Worm (Caenorhabditis elegans) whole organism, L1 larva: ENCODE measurements around the gene T16A1.5.
"Not testable (repeated sequence)": the region's sequence is repeated elsewhere in the genome, so short reads cannot be mapped to it uniquely, and the experiment has no call there.

Source experiments
- C04F5.9 ChIP-seq: sonication (generic microtip); optimal IDR thresholded peaks from 2 replicates; lab custom pipeline; 2016; ENCODE audit warnings: missing genetic modification characterization, missing compliant biosample characterization
- aha-1 ChIP-seq: fragments of 150-350 bp; optimal IDR thresholded peaks from 2 replicates; lab custom pipeline; 2014; ENCODE audit warnings: missing biosample characterization, missing genetic modification characterization
- alr-1 ChIP-seq: fragments of 200-800 bp; sonication (Bioruptor generic); optimal IDR thresholded peaks from 2 replicates; lab custom pipeline; 2018; ENCODE audit warnings: borderline replicate concordance, mild to moderate bottlenecking, missing genetic modification characterization, missing compliant biosample characterization
- ama-1 ChIP-seq: fragments of 150-350 bp; optimal IDR thresholded peaks from 2 replicates; lab custom pipeline; 2014
- blmp-1 ChIP-seq: fragments of 150-350 bp; optimal IDR thresholded peaks from 2 replicates; lab custom pipeline; 2014; ENCODE audit warnings: missing biosample characterization, missing genetic modification characterization
- ceh-8 ChIP-seq: fragments of 200-800 bp; sonication (Bioruptor generic); optimal IDR thresholded peaks from 2 replicates; lab custom pipeline; 2018; ENCODE audit warnings: mild to moderate bottlenecking, missing genetic modification characterization, moderate library complexity, missing compliant biosample characterization
- ceh-88 ChIP-seq: fragments of 200-800 bp; sonication (Bioruptor generic); IDR thresholded peaks from 2 replicates; pipeline ENCODE4 v1.3.6; 2022; ENCODE audit warnings: missing genetic modification characterization, missing compliant biosample characterization
- dpl-1 ChIP-seq, 3 experiments: fragments of 150-350 bp in 2 of 3; sonication (generic microtip) in 1 of 3; optimal IDR thresholded peaks; 2 replicates each; lab custom pipeline; 2014 to 2017; ENCODE audit warnings: missing biosample characterization in 3 of 3, missing genetic modification characterization in 3 of 3, missing genetic modification reagents in 3 of 3
- efl-1 ChIP-seq, 4 experiments: fragments of 150-350 bp; optimal IDR thresholded peaks in 3 of 4; peaks in 1 of 4; 1 replicate in 1 of 4; 2 replicates in 3 of 4; lab custom pipeline; 2014; ENCODE audit warnings: missing biosample characterization in 2 of 4, missing genetic modification characterization in 2 of 4, missing genetic modification reagents in 2 of 4
- ets-5 ChIP-seq: fragments of 200-800 bp; sonication (Bioruptor generic); IDR thresholded peaks from 2 replicates; pipeline ENCODE4 v1.3.6; 2022; ENCODE audit warnings: missing genetic modification characterization, missing compliant biosample characterization
- fkh-10 ChIP-seq: sonication (generic microtip); optimal IDR thresholded peaks from 2 replicates; lab custom pipeline; 2017; ENCODE audit warnings: missing biosample characterization, missing genetic modification reagents, missing genetic modification characterization
- fkh-8 ChIP-seq: sonication (generic microtip); optimal IDR thresholded peaks from 2 replicates; lab custom pipeline; 2016; ENCODE audit warnings: mild to moderate bottlenecking, missing genetic modification characterization, missing compliant biosample characterization
- grh-1 ChIP-seq: fragments of 200-800 bp; sonication (Bioruptor generic); IDR thresholded peaks from 2 replicates; pipeline ENCODE4 v1.3.6; 2022; ENCODE audit warnings: missing genetic modification reagents, missing genetic modification characterization, missing compliant biosample characterization
- hlh-17 ChIP-seq: fragments of 200-800 bp; sonication (Bioruptor generic); optimal IDR thresholded peaks from 2 replicates; lab custom pipeline; 2018; ENCODE audit warnings: missing genetic modification characterization, mild to moderate bottlenecking, missing compliant biosample characterization, moderate library complexity, borderline replicate concordance
- lin-35 ChIP-seq, 2 experiments: fragments of 150-350 bp; optimal IDR thresholded peaks; 2 replicates each; lab custom pipeline; 2014; ENCODE audit warnings: missing biosample characterization in 2 of 2, missing genetic modification characterization in 2 of 2, missing genetic modification reagents in 2 of 2
- lsy-2 ChIP-seq, 2 experiments: fragments of 150-350 bp; optimal IDR thresholded peaks; 2 replicates each; lab custom pipeline; 2014; ENCODE audit warnings: missing biosample characterization in 2 of 2, missing genetic modification characterization in 2 of 2
- mep-1 ChIP-seq: fragments of 150-350 bp; optimal IDR thresholded peaks from 2 replicates; lab custom pipeline; 2014; ENCODE audit warnings: missing biosample characterization, missing genetic modification characterization
- nhr-11 ChIP-seq: fragments of 150-350 bp; optimal IDR thresholded peaks from 2 replicates; lab custom pipeline; 2014; ENCODE audit warnings: missing biosample characterization, missing genetic modification characterization
- nhr-19 ChIP-seq: fragments of 200-800 bp; sonication (Bioruptor generic); conservative IDR thresholded peaks from 2 replicates; pipeline ENCODE4 v1.3.6; 2022; ENCODE audit warnings: missing genetic modification characterization, missing compliant biosample characterization
- nhr-237 ChIP-seq: fragments of 150-350 bp; optimal IDR thresholded peaks from 2 replicates; lab custom pipeline; 2014; ENCODE audit warnings: missing biosample characterization, missing genetic modification characterization
- nhr-71 ChIP-seq: sonication (generic microtip); optimal IDR thresholded peaks from 2 replicates; lab custom pipeline; 2016; ENCODE audit warnings: mild to moderate bottlenecking, missing genetic modification characterization, moderate library complexity, missing compliant biosample characterization
- nhr-77 ChIP-seq: fragments of 150-350 bp; optimal IDR thresholded peaks from 2 replicates; lab custom pipeline; 2014; ENCODE audit warnings: missing biosample characterization, missing genetic modification characterization
- sox-4 ChIP-seq: sonication (generic microtip); optimal IDR thresholded peaks from 2 replicates; lab custom pipeline; 2016; ENCODE audit warnings: missing genetic modification characterization, missing compliant biosample characterization
- swsn-7 ChIP-seq: sonication (generic microtip); optimal IDR thresholded peaks from 2 replicates; lab custom pipeline; 2016; ENCODE audit warnings: missing genetic modification characterization, missing compliant biosample characterization
- tlp-1 ChIP-seq: fragments of 150-350 bp; optimal IDR thresholded peaks from 2 replicates; lab custom pipeline; 2014; ENCODE audit warnings: missing biosample characterization, missing genetic modification characterization
- unc-130 ChIP-seq: fragments of 150-350 bp; optimal IDR thresholded peaks from 2 replicates; lab custom pipeline; 2017; ENCODE audit warnings: missing biosample characterization, missing genetic modification characterization, inconsistent platforms
- unc-62 ChIP-seq: fragments of 150-350 bp; optimal IDR thresholded peaks from 2 replicates; lab custom pipeline; 2014; ENCODE audit warnings: missing biosample characterization, missing genetic modification reagents, missing genetic modification characterization
- unc-98 ChIP-seq: fragments of 200-800 bp; sonication (Bioruptor generic); IDR thresholded peaks from 2 replicates; pipeline ENCODE4 v1.3.6; 2022; ENCODE audit warnings: missing genetic modification characterization, missing compliant biosample characterization
- vab-15 ChIP-seq: sonication (generic microtip); optimal IDR thresholded peaks from 2 replicates; lab custom pipeline; 2017; ENCODE audit warnings: missing genotype, mild to moderate bottlenecking, missing genetic modification characterization, missing compliant biosample characterization
- zip-4 ChIP-seq: fragments of 200-800 bp; sonication (Bioruptor generic); optimal IDR thresholded peaks from 2 replicates; lab custom pipeline; 2018; ENCODE audit warnings: mild to moderate bottlenecking, missing genetic modification characterization, moderate library complexity, missing compliant biosample characterization
- ztf-11 ChIP-seq, 2 experiments: sonication (generic microtip); optimal IDR thresholded peaks; 2 replicates each; lab custom pipeline; 2016 to 2017; ENCODE audit warnings: missing genetic modification characterization in 2 of 2, missing biosample characterization in 1 of 2, missing compliant biosample characterization in 1 of 2
- ztf-4 ChIP-seq: fragments of 150-350 bp; optimal IDR thresholded peaks from 2 replicates; lab custom pipeline; 2014; ENCODE audit warnings: missing biosample characterization, missing genetic modification characterization

The T16A1.5 gene

ce11 chrII:2076467-2076866 is 7.2 kb downstream of the T16A1.5 start:
- TF ChIP-seq fkh-10 (no peak), nhr-237 (tag; lab: Kevin White, UChicago) (no peak), zip-4 (GFP tag; lab: Kevin White, UChicago) (no peak), ceh-8 (GFP tag; lab: Kevin White, UChicago) (no peak), lin-35 (GFP tag; optimal IDR thresholded peaks at IDR 0.05; lab: Kevin White, UChicago) (no peak), sox-4 (tag; lab: Kevin White, UChicago) (no peak), nhr-11 (no peak), unc-130 (tag; lab: Kevin White, UChicago) (no peak), C04F5.9 (tag; lab: Kevin White, UChicago) (no peak), nhr-77 (tag; lab: Kevin White, UChicago) (no peak), aha-1 (tag; lab: Kevin White, UChicago) (no peak), tlp-1 (tag; lab: Kevin White, UChicago) (no peak), unc-98 (GFP tag; lab: Robert Waterston, UW) (no peak)

- TF ChIP-seq swsn-7 (tag; lab: Kevin White, UChicago) (no peak), dpl-1 (GFP tag; optimal IDR thresholded peaks at IDR 0.05; lab: Kevin White, UChicago) (no peak), sox-4 (tag; lab: Kevin White, UChicago) (no peak), ets-5 (GFP tag; lab: Robert Waterston, UW) (no peak), lsy-2 (tag; optimal IDR thresholded peaks at IDR 0.05; lab: Kevin White, UChicago) (no peak), hlh-17 (GFP tag; lab: Kevin White, UChicago) (no peak)
These were observed 8.1 kb downstream of the T16A1.5 start, which contains the start of gene F07E5.8 for ce11 chrII:2075513-2075912. Gene F07E5.8, minus strand, starts transcription at chrII:2075613.

- TF ChIP-seq vab-15 (no peak), blmp-1 (tag; lab: Kevin White, UChicago) (peak; percentile 39), ceh-88 (GFP tag; lab: Robert Waterston, UW) (no peak), ztf-11 (tag; optimal IDR thresholded peaks at IDR 0.05; lab: Kevin White, UChicago) (no peak), nhr-71 (tag; lab: Kevin White, UChicago) (no peak), ama-1 (no peak)
These were observed 12.2 kb downstream of the T16A1.5 start, which contains the start of gene F07E5.7 for ce11 chrII:2071429-2071828. Gene F07E5.7, minus strand, starts transcription at chrII:2071529.

DNA sequence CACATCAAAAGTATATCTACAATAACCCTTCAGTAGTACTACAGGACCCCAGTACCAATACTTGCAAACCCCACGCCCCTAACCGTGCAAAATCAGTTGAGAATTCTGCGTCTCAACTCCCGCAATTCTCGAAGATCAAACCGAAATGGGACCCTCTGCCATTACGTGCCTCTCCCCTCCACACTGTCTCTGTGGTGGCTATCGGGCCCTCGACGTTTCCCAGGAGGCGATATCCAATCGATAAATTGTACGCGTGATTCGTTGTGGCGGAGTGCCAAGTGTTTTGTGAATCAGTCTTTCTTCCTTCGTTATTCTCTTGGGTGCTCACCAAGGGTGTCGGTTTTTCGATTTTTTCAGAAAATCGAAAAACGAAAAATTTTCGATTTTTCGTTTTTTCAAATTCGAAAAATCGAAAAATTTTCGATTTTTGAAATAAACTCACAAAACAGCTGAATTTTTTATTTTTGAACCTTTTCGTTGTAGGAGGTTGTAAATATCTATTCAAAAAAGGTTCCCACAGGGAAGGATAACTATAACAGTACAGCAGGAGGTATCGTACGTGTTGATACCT is 16.1 kb downstream of the T16A1.5 start, which contains the start of gene F07E5.12:
Gene F07E5.12, plus strand, starts transcription at position 521 of the 571 bp plus-strand sequence.
- TF ChIP-seq efl-1 (optimal IDR thresholded peaks at IDR 0.05; lab: Kevin White, UChicago), result not testable (repeated sequence)
- TF ChIP-seq efl-1 (GFP tag; optimal IDR thresholded peaks at IDR 0.05 in 1 of 2; lab: Kevin White, UChicago), result peak in 1 of 2 experiments; percentile 60

- TF ChIP-seq nhr-19 (GFP tag; lab: Robert Waterston, UW) (no peak), efl-1 (optimal IDR thresholded peaks at IDR 0.05; lab: Kevin White, UChicago) (no peak), efl-1 (GFP tag; optimal IDR thresholded peaks at IDR 0.05 in 1 of 2; lab: Kevin White, UChicago) (peak in 1 of 2 experiments; percentile 68), grh-1 (no peak), fkh-8 (tag; lab: Kevin White, UChicago) (no peak), alr-1 (tag; lab: Kevin White, UChicago) (no peak), mep-1 (no peak)
These were observed 19.1 kb downstream of the T16A1.5 start, which contains the start of gene fbxb-6 for ce11 chrII:2064497-2064896. Gene fbxb-6, plus strand, starts transcription at chrII:2064797.

DNA sequence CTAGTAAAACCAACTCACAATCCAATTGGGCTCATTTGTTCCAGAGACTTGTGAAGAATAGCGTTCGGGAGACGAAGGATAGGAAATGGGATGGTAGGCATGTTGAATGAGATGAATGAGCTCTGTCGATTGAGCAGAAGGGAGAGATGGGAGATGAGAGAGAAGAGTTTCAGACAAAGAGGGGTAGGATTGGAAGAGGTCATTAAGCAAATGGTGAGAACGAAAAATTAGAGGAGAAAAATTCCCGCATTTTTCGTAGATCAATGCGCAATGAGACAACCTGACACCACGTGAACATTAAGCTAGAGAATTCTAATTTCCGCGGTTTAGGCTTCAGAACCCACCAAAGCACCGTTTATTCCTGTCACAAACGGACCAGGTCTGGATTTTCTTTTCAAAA is 19.6 kb downstream of the T16A1.5 start, which contains the start of gene F07E5.13:
Gene F07E5.13, minus strand, starts transcription at position 101 of the 400 bp plus-strand sequence.
- TF ChIP-seq swsn-7 (tag; lab: Kevin White, UChicago), result no peak
- TF ChIP-seq unc-62, result no peak
- no peak for TF ChIP-seq ets-5 (GFP tag; lab: Robert Waterston, UW)
- no peak for TF ChIP-seq ceh-8 (GFP tag; lab: Kevin White, UChicago)
- no peak for TF ChIP-seq ztf-4 (tag; lab: Kevin White, UChicago)
- TF ChIP-seq, all 84 proteins: peak for 0
